Worm (Caenorhabditis elegans) whole organism, L1 larva: ENCODE data around the gene Y46B2A.4.
A peak's percentile ranks its signal among the peaks of the same experiment; 100 is the strongest.

Experiments used
- C04F5.9 ChIP-seq: sonication (generic microtip); optimal IDR thresholded peaks from 2 replicates; lab custom pipeline; 2016; ENCODE audit warnings: missing genetic modification characterization, missing compliant biosample characterization
- F16B12.6 ChIP-seq: fragments of 150-350 bp; optimal IDR thresholded peaks from 2 replicates; lab custom pipeline; 2014; ENCODE audit warnings: missing biosample characterization, missing genetic modification characterization
- aha-1 ChIP-seq: fragments of 150-350 bp; optimal IDR thresholded peaks from 2 replicates; lab custom pipeline; 2014; ENCODE audit warnings: missing biosample characterization, missing genetic modification characterization
- blmp-1 ChIP-seq: fragments of 150-350 bp; optimal IDR thresholded peaks from 2 replicates; lab custom pipeline; 2014; ENCODE audit warnings: missing biosample characterization, missing genetic modification characterization
- dpl-1 ChIP-seq, 3 experiments: fragments of 150-350 bp in 2 of 3; sonication (generic microtip) in 1 of 3; optimal IDR thresholded peaks; 2 replicates each; lab custom pipeline; 2014 to 2017; ENCODE audit warnings: missing biosample characterization in 3 of 3, missing genetic modification characterization in 3 of 3, missing genetic modification reagents in 3 of 3
- efl-1 ChIP-seq, 4 experiments: fragments of 150-350 bp; optimal IDR thresholded peaks in 3 of 4; peaks in 1 of 4; 1 replicate in 1 of 4; 2 replicates in 3 of 4; lab custom pipeline; 2014; ENCODE audit warnings: missing biosample characterization in 2 of 4, missing genetic modification characterization in 2 of 4, missing genetic modification reagents in 2 of 4
- efl-3 ChIP-seq: fragments of 200-800 bp; sonication (Bioruptor generic); optimal IDR thresholded peaks from 2 replicates; lab custom pipeline; 2018; ENCODE audit warnings: mild to moderate bottlenecking, missing genetic modification characterization, missing compliant biosample characterization
- elt-2 ChIP-seq: sonication (generic microtip); optimal IDR thresholded peaks from 2 replicates; lab custom pipeline; 2016; ENCODE audit warnings: missing genetic modification characterization, mild to moderate bottlenecking, inconsistent platforms, missing compliant biosample characterization, missing genetic modification reagents
- elt-3 ChIP-seq, 6 experiments: fragments of 150-350 bp in 1 of 6; sonication (generic microtip); optimal IDR thresholded peaks; 2 replicates each; lab custom pipeline; 2017 to 2018; ENCODE audit warnings: missing biosample characterization in 6 of 6, missing genetic modification characterization in 6 of 6, inconsistent platforms in 1 of 6
- fkh-4 ChIP-seq: sonication (generic microtip); optimal IDR thresholded peaks from 2 replicates; lab custom pipeline; 2016; ENCODE audit warnings: missing compliant biosample characterization, missing genetic modification characterization, borderline replicate concordance
- fkh-8 ChIP-seq: sonication (generic microtip); optimal IDR thresholded peaks from 2 replicates; lab custom pipeline; 2016; ENCODE audit warnings: mild to moderate bottlenecking, missing genetic modification characterization, missing compliant biosample characterization
- fos-1 ChIP-seq: fragments of 150-350 bp; optimal IDR thresholded peaks from 2 replicates; lab custom pipeline; 2014; ENCODE audit warnings: missing biosample characterization, missing genetic modification characterization
- hlh-17 ChIP-seq: fragments of 200-800 bp; sonication (Bioruptor generic); optimal IDR thresholded peaks from 2 replicates; lab custom pipeline; 2018; ENCODE audit warnings: missing genetic modification characterization, mild to moderate bottlenecking, missing compliant biosample characterization, moderate library complexity, borderline replicate concordance
- hlh-4 ChIP-seq: sonication (generic microtip); optimal IDR thresholded peaks from 2 replicates; lab custom pipeline; 2016; ENCODE audit warnings: mild to moderate bottlenecking, missing genetic modification characterization, missing compliant biosample characterization
- lir-3 ChIP-seq: sonication (generic microtip); optimal IDR thresholded peaks from 2 replicates; lab custom pipeline; 2016; ENCODE audit warnings: mild to moderate bottlenecking, missing genetic modification characterization, moderate library complexity, missing compliant biosample characterization; ENCODE audit not compliant: poor library complexity
- lsy-2 ChIP-seq, 2 experiments: fragments of 150-350 bp; optimal IDR thresholded peaks; 2 replicates each; lab custom pipeline; 2014; ENCODE audit warnings: missing biosample characterization in 2 of 2, missing genetic modification characterization in 2 of 2
- nhr-19 ChIP-seq: fragments of 200-800 bp; sonication (Bioruptor generic); conservative IDR thresholded peaks from 2 replicates; pipeline ENCODE4 v1.3.6; 2022; ENCODE audit warnings: missing genetic modification characterization, missing compliant biosample characterization
- nhr-20 ChIP-seq: sonication (generic microtip); optimal IDR thresholded peaks from 2 replicates; lab custom pipeline; 2016; ENCODE audit warnings: mild to moderate bottlenecking, missing genetic modification characterization, missing compliant biosample characterization
- nhr-28 ChIP-seq: fragments of 150-350 bp; optimal IDR thresholded peaks from 2 replicates; lab custom pipeline; 2014; ENCODE audit warnings: missing biosample characterization, missing genetic modification characterization
- rnt-1 ChIP-seq: sonication (generic microtip); optimal IDR thresholded peaks from 2 replicates; lab custom pipeline; 2016; ENCODE audit warnings: mild to moderate bottlenecking, missing genetic modification characterization, moderate library complexity, missing compliant biosample characterization
- snpc-4 ChIP-seq: fragments of 150-350 bp; optimal IDR thresholded peaks from 2 replicates; lab custom pipeline; 2014; ENCODE audit warnings: missing biosample characterization, missing genetic modification characterization
- swsn-7 ChIP-seq: sonication (generic microtip); optimal IDR thresholded peaks from 2 replicates; lab custom pipeline; 2016; ENCODE audit warnings: missing genetic modification characterization, missing compliant biosample characterization
- tlp-1 ChIP-seq: fragments of 150-350 bp; optimal IDR thresholded peaks from 2 replicates; lab custom pipeline; 2014; ENCODE audit warnings: missing biosample characterization, missing genetic modification characterization
- unc-98 ChIP-seq: fragments of 200-800 bp; sonication (Bioruptor generic); IDR thresholded peaks from 2 replicates; pipeline ENCODE4 v1.3.6; 2022; ENCODE audit warnings: missing genetic modification characterization, missing compliant biosample characterization

Y46B2A.4 gene

DNA sequence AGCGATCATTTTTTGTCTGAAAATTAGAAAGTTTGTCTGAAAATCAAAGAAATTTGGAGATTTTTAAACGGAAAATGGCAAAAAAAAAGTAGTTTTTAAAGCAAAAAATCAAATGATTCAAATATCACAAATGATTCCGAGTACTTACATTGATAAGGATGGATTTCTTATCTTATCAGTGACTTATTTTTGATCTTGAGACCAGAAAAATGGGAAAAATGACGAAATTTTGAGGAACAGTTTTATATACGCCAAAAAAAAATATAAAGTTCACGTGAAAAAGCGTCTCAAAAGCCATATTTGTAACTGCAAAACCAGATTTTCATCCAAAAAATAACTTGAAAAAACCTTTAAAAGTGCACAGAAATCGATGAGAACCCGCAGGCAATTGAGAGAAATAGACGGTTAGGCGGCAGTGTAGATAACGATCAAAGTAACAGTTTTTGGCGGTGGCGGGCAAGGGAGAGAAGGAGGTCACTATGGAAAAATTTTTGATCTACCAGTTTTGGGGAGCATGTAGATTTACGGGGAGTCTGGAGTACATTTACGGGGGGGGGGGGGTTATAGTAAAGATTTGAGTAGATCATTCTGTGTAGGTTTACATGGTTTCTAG, 39.2 kb downstream of the Y46B2A.4 start, which contains the start of gene T07D3.9:
TSS of gene T07D3.9 (minus strand) at position 194 of the 613 bp plus-strand sequence.
- TF ChIP-seq F16B12.6 (tag; lab: Kevin White, UChicago) = no peak
- TF ChIP-seq tlp-1 (tag; lab: Kevin White, UChicago) = peak; percentile 59
- no peak for TF ChIP-seq aha-1 (tag; lab: Kevin White, UChicago)
- peak; percentile 11 for TF ChIP-seq blmp-1 (tag; lab: Kevin White, UChicago)
- peak; percentile 12 for TF ChIP-seq nhr-20
- TF ChIP-seq elt-2 (tag; lab: Kevin White, UChicago) = peak; percentile 97
- peak in 5 of 6 experiments; percentile 46 to 97 (median 51) for TF ChIP-seq elt-3 (tag; optimal IDR thresholded peaks at IDR 0.05; lab: Kevin White, UChicago)

DNA sequence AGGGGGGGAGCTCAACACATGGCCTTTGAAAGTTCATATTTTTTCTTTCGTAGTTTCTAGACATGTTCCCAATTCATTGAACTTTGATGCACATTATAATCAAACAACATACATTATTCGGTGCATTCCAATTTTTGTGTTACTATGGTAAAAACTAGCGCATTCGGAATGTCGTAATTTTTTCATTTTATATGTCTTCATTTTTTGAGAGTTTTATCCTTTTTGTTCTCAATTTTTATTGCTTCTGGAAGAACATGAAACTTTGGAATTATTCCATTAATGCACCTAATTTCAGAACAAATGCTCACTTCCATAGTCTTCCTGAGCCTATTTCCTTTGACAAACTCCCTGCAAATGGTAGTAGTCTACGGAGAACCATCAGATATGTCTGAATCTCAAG, 40.0 kb downstream of the Y46B2A.4 start, which contains the start of gene T07D3.2:
TSS of gene T07D3.2 (plus strand) at position 301 of the 400 bp plus-strand sequence.
- TF ChIP-seq lsy-2 (tag; optimal IDR thresholded peaks at IDR 0.05; lab: Kevin White, UChicago) (no peak), rnt-1 (tag; lab: Kevin White, UChicago) (no peak), efl-3 (GFP tag; lab: Kevin White, UChicago) (no peak), unc-98 (GFP tag; lab: Robert Waterston, UW) (no peak), dpl-1 (GFP tag; optimal IDR thresholded peaks at IDR 0.05; lab: Kevin White, UChicago) (no peak)

DNA sequence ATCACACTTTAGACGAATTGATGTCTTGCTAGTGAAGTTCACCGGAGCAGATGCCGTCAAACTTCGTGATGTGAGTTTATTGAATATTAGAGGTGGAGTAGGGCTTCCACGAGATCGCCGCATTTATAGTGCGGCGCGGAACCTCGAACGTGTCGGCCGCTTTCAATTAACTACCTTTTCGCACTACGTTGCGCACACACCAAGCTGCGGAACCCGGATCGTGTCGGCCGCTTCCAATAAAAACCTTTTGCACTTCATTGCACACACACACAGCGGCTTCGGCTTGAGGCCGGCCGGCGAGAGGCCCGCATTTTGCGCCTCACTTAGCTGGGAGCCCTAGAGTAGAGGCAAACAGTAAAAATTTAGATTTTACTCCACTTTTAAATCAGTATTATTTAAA, 43.7 kb downstream of the Y46B2A.4 start:
- TF ChIP-seq hlh-17 (no peak), nhr-19 (GFP tag; lab: Robert Waterston, UW) (peak; percentile 41), swsn-7 (tag; lab: Kevin White, UChicago) (no peak), C04F5.9 (tag; lab: Kevin White, UChicago) (no peak), lir-3 (tag; lab: Kevin White, UChicago) (no peak), snpc-4 (tag; lab: Kevin White, UChicago) (peak; percentile 93), elt-3 (tag; optimal IDR thresholded peaks at IDR 0.05; lab: Kevin White, UChicago) (no peak), fkh-4 (tag; lab: Kevin White, UChicago) (no peak), rnt-1 (tag; lab: Kevin White, UChicago) (peak; percentile 69), fkh-8 (no peak)

DNA sequence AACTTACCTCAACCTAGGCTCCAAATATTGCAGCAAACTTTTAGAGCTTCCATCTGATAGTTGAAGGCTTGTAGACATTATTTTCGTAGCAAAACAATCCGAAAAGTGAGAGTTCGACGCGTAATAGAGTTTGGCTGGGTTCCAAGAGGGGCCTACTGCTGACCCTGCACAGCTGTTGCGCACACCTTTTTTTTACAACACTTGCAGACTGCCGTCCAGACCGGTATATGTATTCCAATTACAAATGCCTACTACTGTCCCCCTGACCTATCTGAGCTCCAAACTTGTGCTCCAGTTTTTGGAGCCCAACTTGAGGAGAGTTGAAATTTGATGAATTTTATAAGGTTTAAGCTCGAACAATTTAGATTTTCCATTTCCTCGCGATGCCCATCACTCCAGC, 47.9 kb downstream of the Y46B2A.4 start, which contains the start of the genes fbxc-24 and fbxc-27:
TSS of gene fbxc-24 (minus strand) at position 101 of the 400 bp plus-strand sequence.
TSS of gene fbxc-27 (plus strand) at position 216 of the 400 bp plus-strand sequence.
- TF ChIP-seq C04F5.9 (tag; lab: Kevin White, UChicago) (no peak), swsn-7 (tag; lab: Kevin White, UChicago) (no peak), nhr-28 (no peak), hlh-4 (no peak)

DNA sequence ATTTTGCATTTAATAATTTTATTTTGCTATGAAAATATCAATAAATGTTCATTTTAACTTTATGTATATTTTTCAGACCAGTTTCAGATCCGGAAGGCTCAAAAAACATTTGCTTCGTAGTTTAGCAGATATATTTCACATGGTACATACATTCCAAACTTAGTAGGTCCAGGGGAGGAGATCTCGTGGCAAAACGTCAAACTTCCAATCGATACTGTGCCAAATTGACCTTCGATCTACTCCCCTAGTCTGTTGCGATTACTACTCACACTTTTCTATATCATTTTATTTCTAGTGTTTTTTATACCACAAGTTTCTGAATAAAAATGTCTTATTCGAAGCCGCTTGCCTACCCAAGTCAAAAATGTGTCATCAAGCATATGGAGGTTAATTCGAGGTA, 50.0 kb downstream of the Y46B2A.4 start, which contains the start of gene fbxc-31:
TSS of gene fbxc-31 (plus strand) at position 301 of the 400 bp plus-strand sequence.
- TF ChIP-seq fos-1 (tag; lab: Kevin White, UChicago) (no peak), efl-1 (optimal IDR thresholded peaks at IDR 0.05; lab: Kevin White, UChicago) (no peak), efl-1 (GFP tag; optimal IDR thresholded peaks at IDR 0.05 in 1 of 2; lab: Kevin White, UChicago) (peak in 1 of 2 experiments; percentile 15)
